Fruit fly (Drosophila melanogaster): Measurements from ENCODE around the gene Cog4.
A peak's percentile ranks its signal among the peaks of the same experiment; 100 is the strongest.

The Cog4 gene

dm6 chr2L:10474268-10474678 is 14.1 kb downstream of the Cog4 start, which contains the start of gene RluA-1 (continued):
- TF ChIP-seq knrl (GFP tag; IDR thresholded peaks at IDR 0.05; ENCODE audit: partially characterized antibody): peak; percentile 71
- TF ChIP-seq pita (GFP tag; optimal IDR thresholded peaks at IDR 0.05): no peak
- TF ChIP-seq cas (GFP tag; IDR thresholded peaks at IDR 0.05): peak; percentile 94
- peak; percentile 99 for TF ChIP-seq CG18619 (GFP tag; optimal IDR thresholded peaks at IDR 0.05)
- peak; percentile 100 for TF ChIP-seq CG2678 (tag; optimal IDR thresholded peaks at IDR 0.05)
- peak; percentile 98 for TF ChIP-seq Fer2 (tag; optimal IDR thresholded peaks at IDR 0.05)
- TF ChIP-seq Hr78 (GFP tag; optimal IDR thresholded peaks at IDR 0.05): peak in 1 of 2 experiments; percentile 96
- peak; percentile 99 for TF ChIP-seq CG4617 (GFP tag; optimal IDR thresholded peaks at IDR 0.05; ENCODE audit: borderline replicate concordance)
- peak; percentile 100 for TF ChIP-seq chm (GFP tag; IDR thresholded peaks at IDR 0.05)
- TF ChIP-seq Elba2 (GFP tag; optimal IDR thresholded peaks at IDR 0.05): peak; percentile 94
- peak; percentile 99 for TF ChIP-seq CG4820 (GFP tag; optimal IDR thresholded peaks at IDR 0.05)
- TF ChIP-seq aop (GFP tag; IDR thresholded peaks at IDR 0.05): peak; percentile 90
- TF ChIP-seq abd-A (tag; optimal IDR thresholded peaks at IDR 0.05): peak; percentile 92
- TF ChIP-seq CG43689 (GFP tag; IDR thresholded peaks at IDR 0.05): peak; percentile 97
- peak; percentile 99 for TF ChIP-seq Chrac-16 (GFP tag; optimal IDR thresholded peaks at IDR 0.05)
- peak; percentile 100 for TF ChIP-seq ATbp (GFP tag; optimal IDR thresholded peaks at IDR 0.05)
- peak; percentile 100 for TF ChIP-seq sob (GFP tag; IDR thresholded peaks at IDR 0.05)
- TF ChIP-seq Adf1 (GFP tag; IDR thresholded peaks at IDR 0.05): peak; percentile 90
- TF ChIP-seq Atf6 (GFP tag; IDR thresholded peaks at IDR 0.05): peak; percentile 97
- peak; percentile 98 for TF ChIP-seq CG17912 (GFP tag; optimal IDR thresholded peaks at IDR 0.05)
- peak; percentile 92 for TF ChIP-seq tx (GFP tag; optimal IDR thresholded peaks at IDR 0.05)
- no peak for TF ChIP-seq Sin3A (optimal IDR thresholded peaks at IDR 0.05)
- peak; percentile 99 for TF ChIP-seq bowl (GFP tag; IDR thresholded peaks at IDR 0.05)
- TF ChIP-seq jigr1 (GFP tag; IDR thresholded peaks at IDR 0.05): peak; percentile 94
- TF ChIP-seq exex (tag; optimal IDR thresholded peaks at IDR 0.05): peak; percentile 92
- peak; percentile 86 for TF ChIP-seq NK7.1 (GFP tag; optimal IDR thresholded peaks at IDR 0.05)
- peak; percentile 95 for TF ChIP-seq NC2β (GFP tag; optimal IDR thresholded peaks at IDR 0.05)
- peak; percentile 99 for TF ChIP-seq run (tag; optimal IDR thresholded peaks at IDR 0.05)
- peak; percentile 91 for TF ChIP-seq CG15073 (GFP tag; optimal IDR thresholded peaks at IDR 0.05)
- TF ChIP-seq luna (GFP tag; optimal IDR thresholded peaks at IDR 0.05): no peak
- TF ChIP-seq bbx (GFP tag; IDR thresholded peaks at IDR 0.05; ENCODE audit: partially characterized antibody): peak; percentile 52; the same call in 1 of the 2 replicates
- peak in 1 of 2 experiments; percentile 99 for TF ChIP-seq Eip74EF (GFP tag; optimal IDR thresholded peaks at IDR 0.05)
- peak; percentile 98 for TF ChIP-seq CG6254 (GFP tag; optimal IDR thresholded peaks at IDR 0.05)
- TF ChIP-seq CG10274 (GFP tag; optimal IDR thresholded peaks at IDR 0.05): peak; percentile 92
- peak; percentile 91 for TF ChIP-seq CG16863 (GFP tag; optimal IDR thresholded peaks at IDR 0.05)
- peak; percentile 100 for TF ChIP-seq Spps (tag; optimal IDR thresholded peaks at IDR 0.05)
- TF ChIP-seq ci (GFP tag; IDR thresholded peaks at IDR 0.05): peak; percentile 100
- peak; percentile 97 for TF ChIP-seq Abd-B (GFP tag; optimal IDR thresholded peaks at IDR 0.05)
- peak; percentile 92 for TF ChIP-seq CG9609 (GFP tag; optimal IDR thresholded peaks at IDR 0.05)
- TF ChIP-seq CG17361 (GFP tag; IDR thresholded peaks at IDR 0.05): peak; percentile 99
- TF ChIP-seq CG10543 (GFP tag; optimal IDR thresholded peaks at IDR 0.05): peak; percentile 98
- peak; percentile 100 for TF ChIP-seq nmo (GFP tag; optimal IDR thresholded peaks at IDR 0.05)
- peak; percentile 41 to 82 for TF ChIP-seq insv (GFP tag; optimal IDR thresholded peaks at IDR 0.05)
- peak; percentile 95 to 96 for TF ChIP-seq Pdp1 (GFP tag; optimal IDR thresholded peaks at IDR 0.05)
- TF ChIP-seq CG2129 (GFP tag; IDR thresholded peaks at IDR 0.05; ENCODE audit: partially characterized antibody): no peak
- peak; percentile 99 for TF ChIP-seq HmgZ (tag; optimal IDR thresholded peaks at IDR 0.05)
- peak; percentile 99 for TF ChIP-seq nerfin-1 (tag; optimal IDR thresholded peaks at IDR 0.05)
- peak; percentile 57 for TF ChIP-seq inv (GFP tag; IDR thresholded peaks at IDR 0.05; ENCODE audit: partially characterized antibody)
- TF ChIP-seq CG18262 (tag; optimal IDR thresholded peaks at IDR 0.05): peak; percentile 100
- peak; percentile 87 for TF ChIP-seq Aef1 (GFP tag; IDR thresholded peaks at IDR 0.05)

Data from whole organism, embryonic.